Fruit fly (Drosophila melanogaster) whole organism, embryonic: Measurements from ENCODE around the gene Scgbeta.
A peak's percentile ranks its signal among the peaks of the same experiment; 100 is the strongest.

Experiments used
- BtbVII ChIP-seq: fragments of 200-800 bp; sonication (Bioruptor generic); optimal IDR thresholded peaks from 3 replicates; lab custom pipeline; 2017; ENCODE audit warnings: missing biosample characterization, mild to moderate bottlenecking, missing genetic modification characterization
- CG15269 ChIP-seq: fragments of 200-800 bp; sonication (Bioruptor generic); optimal IDR thresholded peaks from 2 replicates; lab custom pipeline; 2018; ENCODE audit warnings: missing biosample characterization, mild to moderate bottlenecking, missing genetic modification characterization, moderate library complexity
- CG16779 ChIP-seq: fragments of 200-800 bp; sonication (Bioruptor generic); IDR thresholded peaks from 2 replicates; pipeline ENCODE4 v1.3.6; 2022; ENCODE audit warnings: missing biosample characterization, missing genetic modification characterization
- CG17829 ChIP-seq: fragments of 200-800 bp; optimal IDR thresholded peaks from 2 replicates; lab custom pipeline; 2019; ENCODE audit warnings: missing biosample characterization, mild to moderate bottlenecking, missing genetic modification characterization, moderate library complexity
- CG18262 ChIP-seq: fragments of 200-800 bp; optimal IDR thresholded peaks from 3 replicates; lab custom pipeline; 2019; ENCODE audit warnings: missing biosample characterization, mild to moderate bottlenecking, missing genetic modification characterization, moderate library complexity
- CG18476 ChIP-seq: fragments of 200-800 bp; sonication (Bioruptor generic); optimal IDR thresholded peaks from 2 replicates; lab custom pipeline; 2016; ENCODE audit warnings: missing biosample characterization, mild to moderate bottlenecking, missing genetic modification characterization
- CG2875 ChIP-seq: fragments of 200-800 bp; sonication (Bioruptor generic); optimal IDR thresholded peaks from 2 replicates; lab custom pipeline; 2017; ENCODE audit warnings: missing biosample characterization, mild to moderate bottlenecking, missing genetic modification characterization, missing genetic modification reagents
- CG3065 ChIP-seq: fragments of 200-800 bp; sonication (Bioruptor generic); optimal IDR thresholded peaks from 2 replicates; lab custom pipeline; 2016; ENCODE audit warnings: missing biosample characterization, missing genetic modification characterization
- CG34376 ChIP-seq: fragments of 200-800 bp; sonication (Bioruptor generic); optimal IDR thresholded peaks from 2 replicates; lab custom pipeline; 2018; ENCODE audit warnings: missing biosample characterization, mild to moderate bottlenecking, missing genetic modification characterization
- CG3847 ChIP-seq: fragments of 200-800 bp; sonication (Bioruptor generic); IDR thresholded peaks from 2 replicates; pipeline ENCODE4 v1.3.6; 2022; ENCODE audit warnings: missing biosample characterization, missing genetic modification characterization
- CG4360 ChIP-seq: fragments of 200-800 bp; sonication (Bioruptor generic); IDR thresholded peaks from 2 replicates; pipeline ENCODE4 v1.3.6; 2022; ENCODE audit warnings: missing biosample characterization, missing genetic modification characterization
- CG6272 ChIP-seq: fragments of 200-800 bp; sonication (Bioruptor generic); IDR thresholded peaks from 2 replicates; pipeline ENCODE4 v1.3.6; 2022; ENCODE audit warnings: missing biosample characterization, missing genetic modification characterization
- CG6813 ChIP-seq: fragments of 200-800 bp; sonication (Bioruptor generic); optimal IDR thresholded peaks from 2 replicates; lab custom pipeline; 2017; ENCODE audit warnings: missing biosample characterization, missing genetic modification characterization, mild to moderate bottlenecking, moderate library complexity, missing genetic modification reagents
- CG7745 ChIP-seq: fragments of 200-800 bp; sonication (Bioruptor generic); optimal IDR thresholded peaks from 2 replicates; lab custom pipeline; 2018; ENCODE audit warnings: missing biosample characterization, mild to moderate bottlenecking, missing genetic modification characterization, moderate library complexity
- CG8281 ChIP-seq: fragments of 200-800 bp; sonication (Bioruptor generic); optimal IDR thresholded peaks from 2 replicates; lab custom pipeline; 2018; ENCODE audit warnings: missing biosample characterization, mild to moderate bottlenecking, missing genetic modification characterization, moderate library complexity
- CG8290 ChIP-seq, 3 experiments: fragments of 200-800 bp; sonication (Bioruptor generic); optimal IDR thresholded peaks; 2 replicates each; lab custom pipeline; 2016 to 2019; ENCODE audit warnings: missing biosample characterization in 3 of 3, missing genetic modification characterization in 3 of 3, mild to moderate bottlenecking in 2 of 3, moderate library complexity in 1 of 3
- CG8359 ChIP-seq: fragments of 200-800 bp; sonication (Bioruptor generic); optimal IDR thresholded peaks from 2 replicates; lab custom pipeline; 2017; ENCODE audit warnings: missing biosample characterization, mild to moderate bottlenecking, missing genetic modification characterization, borderline replicate concordance
- CG9876 ChIP-seq: fragments of 200-800 bp; sonication (Bioruptor generic); optimal IDR thresholded peaks from 2 replicates; lab custom pipeline; 2016; ENCODE audit warnings: missing biosample characterization, missing genetic modification characterization
- D ChIP-seq, 2 experiments: fragments of 200-800 bp in 1 of 2; fragments of >200 bp in 1 of 2; sonication (Bioruptor generic) in 1 of 2; optimal IDR thresholded peaks; 2 replicates in 1 of 2; 3 replicates in 1 of 2; lab custom pipeline; 2017; ENCODE audit warnings: mild to moderate bottlenecking in 1 of 2, missing biosample characterization in 1 of 2, missing genetic modification characterization in 1 of 2, missing genetic modification reagents in 1 of 2
- D19A ChIP-seq: fragments of 200-800 bp; optimal IDR thresholded peaks from 3 replicates; lab custom pipeline; 2019; ENCODE audit warnings: missing biosample characterization, mild to moderate bottlenecking, missing genetic modification characterization, moderate library complexity
- Drgx ChIP-seq: fragments of 200-800 bp; sonication (Bioruptor generic); IDR thresholded peaks from 2 replicates; pipeline ENCODE4 v1.3.6; 2022; ENCODE audit warnings: missing biosample characterization, missing genetic modification characterization
- Ets65A ChIP-seq: fragments of 200-800 bp; sonication (Bioruptor generic); peaks from one replicate; lab custom pipeline; 2016; ENCODE audit warnings: missing biosample characterization, missing genetic modification characterization
- Ets97D ChIP-seq: fragments of 200-800 bp; sonication (Bioruptor generic); optimal IDR thresholded peaks from 3 replicates; lab custom pipeline; 2016; ENCODE audit warnings: missing biosample characterization, missing genetic modification characterization
- HLH54F ChIP-seq: fragments of 200-800 bp; sonication (Bioruptor generic); optimal IDR thresholded peaks from 3 replicates; lab custom pipeline; 2016; ENCODE audit warnings: missing biosample characterization, missing genetic modification characterization
- PHDP ChIP-seq: fragments of 200-800 bp; sonication (Bioruptor generic); optimal IDR thresholded peaks from 3 replicates; lab custom pipeline; 2018; ENCODE audit warnings: missing biosample characterization, mild to moderate bottlenecking, missing genetic modification characterization, moderate library complexity
- bsh ChIP-seq, 2 experiments: fragments of 200-800 bp; sonication (Bioruptor generic); optimal IDR thresholded peaks; 2 replicates each; lab custom pipeline; 2017 to 2018; ENCODE audit warnings: mild to moderate bottlenecking in 2 of 2, missing biosample characterization in 2 of 2, missing genetic modification characterization in 2 of 2, moderate library complexity in 1 of 2
- disco-r ChIP-seq: fragments of 200-800 bp; sonication (Bioruptor generic); optimal IDR thresholded peaks from 2 replicates; lab custom pipeline; 2016; ENCODE audit warnings: missing biosample characterization, missing genetic modification characterization
- esg ChIP-seq: fragments of 200-800 bp; sonication (Bioruptor generic); conservative IDR thresholded peaks from 2 replicates; pipeline ENCODE4 v1.3.6; 2022; ENCODE audit warnings: missing biosample characterization, missing genetic modification characterization
- exex ChIP-seq: fragments of 200-800 bp; sonication (Bioruptor generic); optimal IDR thresholded peaks from 4 replicates; lab custom pipeline; 2018; ENCODE audit warnings: missing biosample characterization, mild to moderate bottlenecking, missing genetic modification characterization, moderate library complexity
- ind ChIP-seq: fragments of 200-800 bp; sonication (Bioruptor generic); optimal IDR thresholded peaks from 3 replicates; lab custom pipeline; 2016; ENCODE audit warnings: missing biosample characterization, missing genetic modification characterization
- luna ChIP-seq: fragments of 200-800 bp; sonication (Bioruptor generic); optimal IDR thresholded peaks from 2 replicates; lab custom pipeline; 2016; ENCODE audit warnings: missing biosample characterization, missing genetic modification characterization
- mirr ChIP-seq: fragments of 200-800 bp; sonication (Bioruptor generic); optimal IDR thresholded peaks from 3 replicates; lab custom pipeline; 2018; ENCODE audit warnings: missing biosample characterization, mild to moderate bottlenecking, missing genetic modification characterization
- nerfin-2 ChIP-seq: fragments of 200-800 bp; sonication (Bioruptor generic); IDR thresholded peaks from 2 replicates; pipeline ENCODE4 v1.3.6; 2022; ENCODE audit warnings: missing biosample characterization, missing genetic modification characterization; ENCODE audit not compliant: partially characterized antibody
- pan ChIP-seq, 4 experiments: fragments of >200 bp in 3 of 4; fragments of 200-800 bp in 1 of 4; sonication (Bioruptor generic) in 1 of 4; optimal IDR thresholded peaks in 3 of 4; IDR thresholded peaks in 1 of 4; 2 replicates each; pipeline versions ENCODE4 v1.3.6 to Lab custom; 2017 to 2022; ENCODE audit warnings: missing biosample characterization in 2 of 4, missing genetic modification characterization in 2 of 4, mixed read lengths in 1 of 4
- pb ChIP-seq: fragments of 200-800 bp; sonication (Bioruptor generic); optimal IDR thresholded peaks from 3 replicates; lab custom pipeline; 2016; ENCODE audit warnings: missing biosample characterization, missing genetic modification characterization
- sc ChIP-seq, 3 experiments: fragments of >200 bp in 2 of 3; fragments of 200-800 bp in 1 of 3; sonication (Bioruptor generic) in 1 of 3; optimal IDR thresholded peaks; 2 replicates in 2 of 3; 3 replicates in 1 of 3; lab custom pipeline; 2017; ENCODE audit warnings: mild to moderate bottlenecking in 1 of 3, missing biosample characterization in 1 of 3, missing genetic modification characterization in 1 of 3, missing genetic modification reagents in 1 of 3
- sima ChIP-seq: fragments of 200-800 bp; sonication (Bioruptor generic); optimal IDR thresholded peaks from 2 replicates; lab custom pipeline; 2016; ENCODE audit warnings: missing biosample characterization, missing genetic modification characterization
- slou ChIP-seq: fragments of 200-800 bp; sonication (Bioruptor generic); optimal IDR thresholded peaks from 3 replicates; lab custom pipeline; 2016; ENCODE audit warnings: missing biosample characterization, missing genetic modification characterization
- sob ChIP-seq: fragments of 200-800 bp; sonication (Bioruptor generic); IDR thresholded peaks from 2 replicates; pipeline ENCODE4 v1.3.6; 2022; ENCODE audit warnings: missing biosample characterization, missing genetic modification characterization
- tio ChIP-seq: fragments of 200-800 bp; sonication (Bioruptor generic); optimal IDR thresholded peaks from 2 replicates; lab custom pipeline; 2017; ENCODE audit warnings: missing biosample characterization, missing genetic modification characterization, inconsistent platforms
- toy ChIP-seq: fragments of 200-800 bp; sonication (Bioruptor generic); IDR thresholded peaks from 2 replicates; pipeline ENCODE4 v1.3.6; 2022; ENCODE audit warnings: missing biosample characterization, missing genetic modification characterization
- tx ChIP-seq: fragments of 200-800 bp; sonication (Bioruptor generic); optimal IDR thresholded peaks from 2 replicates; lab custom pipeline; 2016; ENCODE audit warnings: missing biosample characterization, missing genetic modification characterization

Scgbeta gene

dm6 chr3R:12398054-12398453 is 24.2 kb downstream of the Scgbeta start:
- TF ChIP-seq CG6813 (GFP tag; lab: Kevin White, UChicago) (peak; percentile 0), CG6272 (no peak), CG16779 (no peak), D19A (tag; lab: Kevin White, UChicago) (peak; percentile 17), CG34376 (GFP tag; lab: Kevin White, UChicago) (peak; percentile 18), nerfin-2 (GFP tag; lab: Robert Waterston, UW) (no peak), mirr (GFP tag; lab: Kevin White, UChicago) (peak; percentile 67), exex (tag; lab: Kevin White, UChicago) (peak; percentile 86), CG18476 (GFP tag; lab: Kevin White, UChicago) (peak; percentile 13), CG7745 (tag; lab: Kevin White, UChicago) (peak; percentile 89), BtbVII (no peak), Ets97D (GFP tag; lab: Kevin White, UChicago) (no peak), luna (GFP tag; lab: Kevin White, UChicago) (no peak), sc (optimal IDR thresholded peaks at IDR 0.05; lab: Kevin White, UChicago) (no peak), sc (GFP tag; optimal IDR thresholded peaks at IDR 0.05; lab: Kevin White, UChicago) (no peak)

- TF ChIP-seq tio (GFP tag; lab: Kevin White, UChicago) (no peak), Ets65A (GFP tag; lab: Kevin White, UChicago) (peak; percentile 29), sima (GFP tag; lab: Kevin White, UChicago) (no peak)
Observed at dm6 chr3R:12395880-12396279, 26.3 kb downstream of the Scgbeta start, which contains the start of the genes CG10096 and CG10097. Gene CG10096, minus strand, starts transcription at chr3R:12395980. Gene CG10097, minus strand, starts transcription at chr3R:12395980.

dm6 chr3R:12386965-12387364 is 35.3 kb downstream of the Scgbeta start, which contains the start of gene CG33098:
Gene CG33098, plus strand, starts transcription at chr3R:12387188.
- TF ChIP-seq CG3065 (GFP tag; lab: Kevin White, UChicago) (no peak), pb (GFP tag; lab: Kevin White, UChicago) (no peak), CG15269 (tag; lab: Kevin White, UChicago) (no peak), CG4360 (GFP tag; lab: Robert Waterston, UW) (no peak), CG8281 (tag; lab: Kevin White, UChicago) (no peak), CG8359 (GFP tag; lab: Kevin White, UChicago) (peak; percentile 97), CG3847 (no peak)

- TF ChIP-seq CG2875 (GFP tag; lab: Kevin White, UChicago) (no peak), HLH54F (GFP tag; lab: Kevin White, UChicago) (no peak), sob (no peak), CG9876 (GFP tag; lab: Kevin White, UChicago) (no peak), esg (GFP tag; lab: Robert Waterston, UW) (no peak)
Observed at dm6 chr3R:12385949-12386348, 36.3 kb downstream of the Scgbeta start, which contains the start of gene Sol1. Gene Sol1, plus strand, starts transcription at chr3R:12386249.

dm6 chr3R:12384274-12384673 is 38.0 kb downstream of the Scgbeta start:
- no peak for TF ChIP-seq CG18262 (tag; lab: Kevin White, UChicago)
- no peak for TF ChIP-seq disco-r (GFP tag; lab: Kevin White, UChicago)
- TF ChIP-seq ind (GFP tag; lab: Kevin White, UChicago): no peak
- no peak for TF ChIP-seq toy (GFP tag; lab: Robert Waterston, UW)
- TF ChIP-seq bsh (GFP tag; optimal IDR thresholded peaks at IDR 0.05; lab: Kevin White, UChicago): no peak
- no peak for TF ChIP-seq D (optimal IDR thresholded peaks at IDR 0.05; lab: Kevin White, UChicago)
- no peak for TF ChIP-seq D (GFP tag; optimal IDR thresholded peaks at IDR 0.05; lab: Kevin White, UChicago)
- 0 out of 2 replicates have a peak, but pooled peaks have one; percentile 24 for TF ChIP-seq Drgx (GFP tag; lab: Robert Waterston, UW)
- no peak for TF ChIP-seq slou (GFP tag; lab: Kevin White, UChicago)
- no peak for TF ChIP-seq D19A (tag; lab: Kevin White, UChicago)
- TF ChIP-seq PHDP: no peak
- TF ChIP-seq pan (optimal IDR thresholded peaks at IDR 0.05; lab: Kevin White, UChicago): no peak
- no peak for TF ChIP-seq pan (GFP tag; optimal IDR thresholded peaks at IDR 0.05 in 1 of 2, IDR thresholded peaks at IDR 0.05 in 1 of 2)
- no peak for TF ChIP-seq tx (GFP tag; lab: Kevin White, UChicago)
- TF ChIP-seq CG8290 (GFP tag; optimal IDR thresholded peaks at IDR 0.05; lab: Kevin White, UChicago): no peak
- no peak for TF ChIP-seq CG8290 (tag; optimal IDR thresholded peaks at IDR 0.05; lab: Kevin White, UChicago)
- TF ChIP-seq CG17829 (tag; lab: Kevin White, UChicago): no peak
